Worm (Caenorhabditis elegans): ENCODE data around the gene Y34B4A.10.

Y34B4A.10 gene

ce11 chrX:5249603-5250002 lies at the start of gene Y34B4A.10:
Gene Y34B4A.10, plus strand, starts transcription at chrX:5249903.
- no peak for TF ChIP-seq ceh-82 (tag; optimal IDR thresholded peaks at IDR 0.05)
- no peak for TF ChIP-seq nhr-12 (tag; optimal IDR thresholded peaks at IDR 0.05)
- no peak for TF ChIP-seq elt-3 (tag; optimal IDR thresholded peaks at IDR 0.05)
- TF ChIP-seq egl-27 (tag; optimal IDR thresholded peaks at IDR 0.05): no peak

- TF ChIP-seq egl-5 (tag; optimal IDR thresholded peaks at IDR 0.05) (peak; percentile 83), fkh-2 (tag; optimal IDR thresholded peaks at IDR 0.05) (no peak), lin-39 (tag; optimal IDR thresholded peaks at IDR 0.05) (peak; percentile 53)
These were observed 47.8 kb upstream of the Y34B4A.10 start for ce11 chrX:5201860-5202259.

ce11 chrX:5202399-5202798 lies 47.3 kb upstream of the Y34B4A.10 start:
- TF ChIP-seq ceh-16 (tag; optimal IDR thresholded peaks at IDR 0.05): no peak
- no peak for TF ChIP-seq unc-39 (tag; optimal IDR thresholded peaks at IDR 0.05)
- TF ChIP-seq pqm-1 (tag; optimal IDR thresholded peaks at IDR 0.05): peak; percentile 18
- no peak for TF ChIP-seq jun-1 (tag; optimal IDR thresholded peaks at IDR 0.05)
- TF ChIP-seq egl-27 (tag; optimal IDR thresholded peaks at IDR 0.05): no peak
- TF ChIP-seq elt-2 (tag; optimal IDR thresholded peaks at IDR 0.05): peak; percentile 52
- no peak for TF ChIP-seq nhr-77 (tag; optimal IDR thresholded peaks at IDR 0.05)
- no peak for TF ChIP-seq nhr-23 (tag; optimal IDR thresholded peaks at IDR 0.05)
- TF ChIP-seq skn-1 (tag; optimal IDR thresholded peaks at IDR 0.05): no peak
- TF ChIP-seq fkh-2 (tag; optimal IDR thresholded peaks at IDR 0.05): no peak
- no peak for TF ChIP-seq sea-2 (GFP tag; optimal IDR thresholded peaks at IDR 0.05)
- no peak for TF ChIP-seq nhr-76 (tag; optimal IDR thresholded peaks at IDR 0.05)
- TF ChIP-seq fos-1 (tag; optimal IDR thresholded peaks at IDR 0.05): no peak
- TF ChIP-seq ztf-4 (tag; optimal IDR thresholded peaks at IDR 0.05): no peak
- no peak for TF ChIP-seq zag-1 (tag; optimal IDR thresholded peaks at IDR 0.05)
- TF ChIP-seq lin-15B (tag; optimal IDR thresholded peaks at IDR 0.05): no peak

- no peak for TF ChIP-seq ceh-82 (tag; optimal IDR thresholded peaks at IDR 0.05)
- TF ChIP-seq ceh-28 (tag; optimal IDR thresholded peaks at IDR 0.05): no peak
- TF ChIP-seq R02D3.7 (tag; optimal IDR thresholded peaks at IDR 0.05): no peak
- no peak for TF ChIP-seq ztf-4 (tag; optimal IDR thresholded peaks at IDR 0.05)
- TF ChIP-seq eor-1 (tag; optimal IDR thresholded peaks at IDR 0.05): no peak
- no peak for TF ChIP-seq ZK546.5 (tag; optimal IDR thresholded peaks at IDR 0.05)
- no peak for TF ChIP-seq jun-1 (tag; optimal IDR thresholded peaks at IDR 0.05)
- TF ChIP-seq nhr-67 (tag; optimal IDR thresholded peaks at IDR 0.05): no peak
- TF ChIP-seq skn-1 (tag; optimal IDR thresholded peaks at IDR 0.05): no peak
- no peak for TF ChIP-seq ceh-9 (tag; optimal IDR thresholded peaks at IDR 0.05)
These were observed 46.8 kb upstream of the Y34B4A.10 start for ce11 chrX:5202923-5203322.

ce11 chrX:5205561-5205960 lies 44.1 kb upstream of the Y34B4A.10 start, which contains the start of gene H28G03.2:
Gene H28G03.2, plus strand, starts transcription at chrX:5205760.
- TF ChIP-seq hmg-11 (tag; optimal IDR thresholded peaks at IDR 0.05) (peak; percentile 2), ceh-82 (tag; optimal IDR thresholded peaks at IDR 0.05) (no peak), nfya-1 (tag; optimal IDR thresholded peaks at IDR 0.05; ENCODE audit: insufficient read depth) (peak; percentile 1), skn-1 (tag; optimal IDR thresholded peaks at IDR 0.05) (no peak), pqm-1 (tag; optimal IDR thresholded peaks at IDR 0.05) (no peak), eor-1 (tag; optimal IDR thresholded peaks at IDR 0.05) (no peak), lin-39 (tag; optimal IDR thresholded peaks at IDR 0.05) (peak; percentile 15), ceh-28 (tag; optimal IDR thresholded peaks at IDR 0.05) (no peak), elt-2 (tag; optimal IDR thresholded peaks at IDR 0.05) (peak; percentile 14), nhr-77 (tag; optimal IDR thresholded peaks at IDR 0.05) (no peak)

ce11 chrX:5207819-5208218 lies 41.9 kb upstream of the Y34B4A.10 start:
- no peak for TF ChIP-seq jun-1 (tag; optimal IDR thresholded peaks at IDR 0.05)
- TF ChIP-seq nhr-11 (tag; optimal IDR thresholded peaks at IDR 0.05): no peak
- no peak for TF ChIP-seq elt-3 (tag; optimal IDR thresholded peaks at IDR 0.05)
- peak; percentile 63 for TF ChIP-seq pha-4 (tag; optimal IDR thresholded peaks at IDR 0.05)
- no peak for TF ChIP-seq egl-5 (tag; optimal IDR thresholded peaks at IDR 0.05)
- TF ChIP-seq elt-2 (tag; optimal IDR thresholded peaks at IDR 0.05): peak; percentile 56
- no peak for TF ChIP-seq aly-2 (tag; optimal IDR thresholded peaks at IDR 0.05)
- no peak for TF ChIP-seq nhr-25 (tag; optimal IDR thresholded peaks at IDR 0.05)
- no peak for TF ChIP-seq fkh-10 (GFP tag; optimal IDR thresholded peaks at IDR 0.05)
- TF ChIP-seq ama-1 (optimal IDR thresholded peaks at IDR 0.05): no peak
- no peak for TF ChIP-seq nhr-12 (tag; optimal IDR thresholded peaks at IDR 0.05)
